Worm (Caenorhabditis elegans) whole organism, L3 larva: Measurements from ENCODE around the gene ccdc-47.

Source experiments
- ZK546.5 ChIP-seq: sonication (generic microtip); optimal IDR thresholded peaks from 2 replicates; lab custom pipeline; 2017; ENCODE audit warnings: missing biosample characterization, missing genetic modification characterization
- aly-2 ChIP-seq: fragments of 150-350 bp; optimal IDR thresholded peaks from 2 replicates; lab custom pipeline; 2014; ENCODE audit warnings: missing biosample characterization, missing genetic modification characterization
- ceh-82 ChIP-seq: fragments of 150-350 bp; optimal IDR thresholded peaks from 2 replicates; lab custom pipeline; 2014; ENCODE audit warnings: missing biosample characterization, missing genetic modification characterization
- fkh-10 ChIP-seq: sonication (generic microtip); optimal IDR thresholded peaks from 2 replicates; lab custom pipeline; 2017; ENCODE audit warnings: missing biosample characterization, missing genetic modification reagents, missing genetic modification characterization
- lin-15B ChIP-seq: fragments of 150-350 bp; optimal IDR thresholded peaks from 2 replicates; lab custom pipeline; 2014; ENCODE audit warnings: missing biosample characterization, missing genetic modification characterization
- mml-1 ChIP-seq: fragments of 150-350 bp; sonication (generic microtip); optimal IDR thresholded peaks from 3 replicates; lab custom pipeline; 2014; ENCODE audit warnings: missing biosample characterization, missing genetic modification characterization
- nhr-237 ChIP-seq: fragments of 150-350 bp; optimal IDR thresholded peaks from 2 replicates; lab custom pipeline; 2014; ENCODE audit warnings: missing biosample characterization, missing genetic modification characterization
- nhr-25 ChIP-seq: sonication (generic microtip); optimal IDR thresholded peaks from 2 replicates; lab custom pipeline; 2017; ENCODE audit warnings: missing biosample characterization, missing genetic modification characterization
- pha-4 ChIP-seq: fragments of 150-350 bp; optimal IDR thresholded peaks from 2 replicates; lab custom pipeline; 2014; ENCODE audit warnings: missing biosample characterization, missing genetic modification reagents, missing genetic modification characterization
- ztf-4 ChIP-seq: fragments of 150-350 bp; optimal IDR thresholded peaks from 2 replicates; lab custom pipeline; 2014; ENCODE audit warnings: missing biosample characterization, missing genetic modification characterization

DNA sequence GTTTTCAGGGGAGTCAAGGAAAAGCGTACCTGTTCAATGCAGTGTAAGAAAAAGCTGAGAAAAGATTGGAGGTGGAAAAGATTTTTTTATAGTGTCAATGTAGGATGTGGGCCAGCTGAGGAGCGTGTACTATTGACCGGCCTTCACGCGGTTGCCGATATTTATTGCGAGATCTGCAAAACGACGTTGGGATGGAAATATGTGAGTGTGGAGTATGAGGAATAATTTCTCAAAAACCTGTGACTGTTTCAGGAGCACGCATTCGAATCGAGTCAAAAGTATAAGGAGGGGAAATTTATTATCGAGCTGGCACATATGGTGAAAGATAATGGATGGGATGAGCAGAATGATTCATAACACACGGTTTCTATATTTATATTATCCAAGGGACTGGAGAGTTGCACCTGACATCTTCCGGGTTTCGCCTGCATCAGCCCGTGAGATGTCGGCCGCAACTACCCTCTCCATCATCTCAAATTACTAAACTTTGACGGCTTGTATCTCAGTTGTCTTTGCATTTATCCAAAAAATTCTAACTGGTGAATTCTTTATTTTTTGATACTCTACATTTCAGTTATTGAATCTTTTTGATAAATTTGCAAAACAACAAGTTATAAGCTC is 40.5 kb downstream of the ccdc-47 start:
- TF ChIP-seq mml-1 (tag; lab: Kevin White, UChicago) = no peak
- TF ChIP-seq pha-4 (tag; lab: Kevin White, UChicago) = no peak
- no peak for TF ChIP-seq nhr-237 (tag; lab: Kevin White, UChicago)
- TF ChIP-seq aly-2 (tag; lab: Kevin White, UChicago) = no peak
- TF ChIP-seq ZK546.5 (tag; lab: Kevin White, UChicago) = no peak
- TF ChIP-seq ztf-4 (tag; lab: Kevin White, UChicago) = no peak
- TF ChIP-seq lin-15B (tag; lab: Kevin White, UChicago) = no peak
- TF ChIP-seq ceh-82 (tag; lab: Kevin White, UChicago) = no peak
- TF ChIP-seq fkh-10 (GFP tag; lab: Kevin White, UChicago) = no peak
- TF ChIP-seq nhr-25 (tag; lab: Kevin White, UChicago) = no peak
